Fruit fly (Drosophila melanogaster): ENCODE data around the gene eyg.
A peak's percentile ranks its signal among the peaks of the same experiment; 100 is the strongest.

The eyg gene

DNA sequence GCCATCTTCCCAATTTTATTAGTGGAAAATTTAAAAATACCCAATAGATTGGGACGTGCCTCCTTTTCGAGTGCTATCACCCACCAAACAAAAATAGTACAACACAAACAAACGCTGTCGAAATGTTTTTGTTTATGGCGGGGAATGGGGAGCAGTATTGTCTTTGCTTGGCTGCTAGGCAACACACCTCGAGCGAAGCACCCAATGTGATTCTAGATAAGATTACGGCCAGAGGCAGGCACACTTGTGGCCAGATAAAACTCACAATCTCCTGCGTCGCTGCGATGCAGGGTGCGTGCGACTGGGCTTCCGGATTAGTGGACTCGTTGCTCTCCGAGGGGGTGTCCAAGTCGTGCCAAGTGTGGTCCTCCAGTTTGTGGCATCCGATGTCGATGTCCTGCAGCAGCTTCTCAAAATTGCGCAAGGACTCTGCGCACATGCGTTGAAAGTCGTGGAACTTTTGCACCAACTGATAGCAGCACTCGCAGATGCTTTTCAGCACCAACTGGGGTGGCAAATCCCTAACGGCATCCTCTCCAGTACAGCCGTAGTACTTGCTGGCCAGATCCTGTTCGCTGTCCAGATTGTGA, 39.2 kb upstream of the eyg start (continued):
- TF ChIP-seq pros (GFP tag; optimal IDR thresholded peaks at IDR 0.05) = no peak
- TF ChIP-seq CG3065 (GFP tag; optimal IDR thresholded peaks at IDR 0.05) = no peak
- TF ChIP-seq Doc2 (GFP tag; IDR thresholded peaks at IDR 0.05) = no peak
- no peak for TF ChIP-seq gce (GFP tag; IDR thresholded peaks at IDR 0.05)
- TF ChIP-seq CG7271 (tag; optimal IDR thresholded peaks at IDR 0.05) = no peak
- TF ChIP-seq fd64A (GFP tag; optimal IDR thresholded peaks at IDR 0.05) = no peak
- TF ChIP-seq CG9437 (GFP tag; optimal IDR thresholded peaks at IDR 0.05) = no peak
- no peak for TF ChIP-seq CG10147 (GFP tag; optimal IDR thresholded peaks at IDR 0.05)
- TF ChIP-seq hkb (optimal IDR thresholded peaks at IDR 0.05) = no peak
- TF ChIP-seq hkb (GFP tag; IDR thresholded peaks at IDR 0.05) = 0 out of 2 replicates have a peak, but pooled peaks have one; percentile 23
- TF ChIP-seq CG2889 (GFP tag; IDR thresholded peaks at IDR 0.05) = no peak
- TF ChIP-seq her (GFP tag; optimal IDR thresholded peaks at IDR 0.05) = peak; percentile 62
- no peak for TF ChIP-seq CG6254 (GFP tag; optimal IDR thresholded peaks at IDR 0.05)
- no peak for TF ChIP-seq lola (GFP tag; optimal IDR thresholded peaks at IDR 0.05)
- no peak for TF ChIP-seq CG33557 (GFP tag; optimal IDR thresholded peaks at IDR 0.05)
- no peak for TF ChIP-seq CHES-1-like (GFP tag; optimal IDR thresholded peaks at IDR 0.05)
- 0 out of 3 replicates have a peak, but pooled peaks have one; percentile 21 for TF ChIP-seq CG16813 (GFP tag; IDR thresholded peaks at IDR 0.05; ENCODE audit: partially characterized antibody)
- no peak for TF ChIP-seq dan (GFP tag; IDR thresholded peaks at IDR 0.05)
- TF ChIP-seq gfzf (GFP tag; optimal IDR thresholded peaks at IDR 0.05) = no peak
- TF ChIP-seq pho (GFP tag; optimal IDR thresholded peaks at IDR 0.05) = no peak
- no peak for TF ChIP-seq CG16779 (GFP tag; IDR thresholded peaks at IDR 0.05)
- no peak for TF ChIP-seq CG8388 (GFP tag; optimal IDR thresholded peaks at IDR 0.05)
- TF ChIP-seq h (optimal IDR thresholded peaks at IDR 0.05) = no peak
- TF ChIP-seq ap (GFP tag; IDR thresholded peaks at IDR 0.05) = no peak
- TF ChIP-seq CG17361 (GFP tag; IDR thresholded peaks at IDR 0.05) = no peak
- no peak for TF ChIP-seq Elba2 (GFP tag; optimal IDR thresholded peaks at IDR 0.05)
- TF ChIP-seq pan (optimal IDR thresholded peaks at IDR 0.05) = no peak
- no peak for TF ChIP-seq pan (GFP tag; optimal IDR thresholded peaks at IDR 0.05 in 1 of 2, IDR thresholded peaks at IDR 0.05 in 1 of 2)
- TF ChIP-seq ftz-f1 (GFP tag; optimal IDR thresholded peaks at IDR 0.05) = no peak
- no peak for TF ChIP-seq Scr (GFP tag; IDR thresholded peaks at IDR 0.05; ENCODE audit: partially characterized antibody)
- TF ChIP-seq CG6689 (GFP tag; IDR thresholded peaks at IDR 0.05) = no peak
- TF ChIP-seq CG9797 (GFP tag; optimal IDR thresholded peaks at IDR 0.05) = no peak
- no peak for TF ChIP-seq unpg (GFP tag; optimal IDR thresholded peaks at IDR 0.05)

DNA sequence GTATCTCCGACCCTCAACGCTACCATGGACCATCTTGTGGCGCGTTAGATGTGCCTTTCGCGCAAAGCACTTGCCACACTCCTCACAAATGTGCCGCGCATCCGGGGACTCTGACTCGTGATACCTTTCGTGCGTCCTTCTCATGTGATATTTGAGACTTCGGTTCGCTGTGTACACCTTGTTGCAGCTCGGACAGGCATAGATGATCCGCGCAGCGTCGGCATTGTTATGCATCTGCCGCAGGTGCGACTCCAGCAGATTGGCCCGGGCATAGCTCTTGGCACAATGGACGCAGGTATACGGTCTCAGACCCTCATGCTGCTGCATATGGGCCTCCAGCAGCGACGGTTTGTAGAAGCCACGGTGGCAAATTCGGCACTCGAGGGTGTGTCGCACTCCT, 38.2 kb upstream of the eyg start:
- TF ChIP-seq CG18764 (GFP tag; optimal IDR thresholded peaks at IDR 0.05) = no peak
- TF ChIP-seq prd (optimal IDR thresholded peaks at IDR 0.05) = no peak
- TF ChIP-seq prd (GFP tag; IDR thresholded peaks at IDR 0.05) = no peak
- TF ChIP-seq kah (GFP tag; optimal IDR thresholded peaks at IDR 0.05) = no peak
- no peak for TF ChIP-seq fd3F (GFP tag; optimal IDR thresholded peaks at IDR 0.05)
- no peak for TF ChIP-seq CG15011 (GFP tag; optimal IDR thresholded peaks at IDR 0.05)
- TF ChIP-seq CG12236 (GFP tag; optimal IDR thresholded peaks at IDR 0.05) = no peak
- TF ChIP-seq Fer3 (tag; optimal IDR thresholded peaks at IDR 0.05) = no peak
- no peak for TF ChIP-seq CG33557 (GFP tag; optimal IDR thresholded peaks at IDR 0.05)
- TF ChIP-seq emc (GFP tag; optimal IDR thresholded peaks at IDR 0.05) = no peak
- TF ChIP-seq twi (tag; optimal IDR thresholded peaks at IDR 0.05) = peak; percentile 68
- TF ChIP-seq CG31224 (GFP tag; IDR thresholded peaks at IDR 0.05) = no peak
- no peak for TF ChIP-seq odd (GFP tag; optimal IDR thresholded peaks at IDR 0.05)
- peak; percentile 35 for TF ChIP-seq CG15479 (GFP tag; optimal IDR thresholded peaks at IDR 0.05)
- TF ChIP-seq tx (GFP tag; optimal IDR thresholded peaks at IDR 0.05) = no peak
- no peak for TF ChIP-seq al (GFP tag; IDR thresholded peaks at IDR 0.05)
- TF ChIP-seq schlank (tag; optimal IDR thresholded peaks at IDR 0.05) = no peak
- no peak for TF ChIP-seq kay (GFP tag; optimal IDR thresholded peaks at IDR 0.05)
- TF ChIP-seq CG18262 (tag; optimal IDR thresholded peaks at IDR 0.05) = no peak
- TF ChIP-seq CG16813 (GFP tag; IDR thresholded peaks at IDR 0.05; ENCODE audit: partially characterized antibody) = 0 out of 3 replicates have a peak, but pooled peaks have one; percentile 10
- 0 out of 3 replicates have a peak, but pooled peaks have one; percentile 9 for TF ChIP-seq Opbp (GFP tag; IDR thresholded peaks at IDR 0.05; ENCODE audit: partially characterized antibody)
- no peak for TF ChIP-seq eve (GFP tag; optimal IDR thresholded peaks at IDR 0.05)
